Worm (Caenorhabditis elegans) whole organism, early embryonic: ENCODE data around the gene nas-11.
A peak's percentile ranks its signal among the peaks of the same experiment; 100 is the strongest.

Source experiments
- B0310.2 ChIP-seq: sonication (generic microtip); optimal IDR thresholded peaks from 2 replicates; lab custom pipeline; 2016; ENCODE audit warnings: mild to moderate bottlenecking, missing genetic modification characterization, missing compliant biosample characterization
- F13C5.2 ChIP-seq: sonication (generic microtip); optimal IDR thresholded peaks from 2 replicates; lab custom pipeline; 2017; ENCODE audit warnings: mild to moderate bottlenecking, missing genetic modification characterization, inconsistent platforms, missing compliant biosample characterization
- aly-1 ChIP-seq: sonication (generic microtip); optimal IDR thresholded peaks from 2 replicates; lab custom pipeline; 2016; ENCODE audit warnings: missing genetic modification characterization, missing compliant biosample characterization
- ama-1 ChIP-seq: fragments of 150-350 bp; optimal IDR thresholded peaks from 2 replicates; lab custom pipeline; 2014
- ceh-13 ChIP-seq: fragments of 200-800 bp; sonication (Bioruptor generic); optimal IDR thresholded peaks from 2 replicates; lab custom pipeline; 2018; ENCODE audit warnings: mild to moderate bottlenecking, missing genetic modification characterization, missing compliant biosample characterization
- ceh-36 ChIP-seq: sonication (generic microtip); optimal IDR thresholded peaks from 2 replicates; lab custom pipeline; 2016; ENCODE audit warnings: missing genetic modification characterization, inconsistent platforms, missing compliant biosample characterization
- ets-7 ChIP-seq: sonication (generic microtip); optimal IDR thresholded peaks from 2 replicates; lab custom pipeline; 2016; ENCODE audit warnings: missing genotype, missing genetic modification characterization, missing compliant biosample characterization
- flt-1 ChIP-seq: fragments of 200-800 bp; sonication (Bioruptor generic); IDR thresholded peaks from 2 replicates; pipeline ENCODE4 v1.3.6; 2022; ENCODE audit warnings: missing genetic modification characterization, missing compliant biosample characterization
- hmbx-1 ChIP-seq: sonication (generic microtip); optimal IDR thresholded peaks from 2 replicates; lab custom pipeline; 2016; ENCODE audit warnings: mild to moderate bottlenecking, missing genetic modification characterization, missing compliant biosample characterization
- hmg-4 ChIP-seq: fragments of 200-800 bp; sonication (Bioruptor generic); optimal IDR thresholded peaks from 2 replicates; lab custom pipeline; 2018; ENCODE audit warnings: mild to moderate bottlenecking, missing genetic modification characterization, missing compliant biosample characterization
- hnd-1 ChIP-seq: sonication (generic microtip); optimal IDR thresholded peaks from 2 replicates; lab custom pipeline; 2016; ENCODE audit warnings: missing genetic modification characterization, missing compliant biosample characterization
- pes-1 ChIP-seq: fragments of 200-800 bp; sonication (Bioruptor generic); IDR thresholded peaks from 2 replicates; pipeline ENCODE4 v1.3.6; 2022; ENCODE audit warnings: missing genetic modification reagents, missing genetic modification characterization, missing compliant biosample characterization
- scrt-1 ChIP-seq: fragments of 200-800 bp; sonication (Bioruptor generic); IDR thresholded peaks from 2 replicates; pipeline ENCODE4 v1.3.6; 2022; ENCODE audit warnings: missing genetic modification characterization, missing compliant biosample characterization
- sea-1 ChIP-seq: fragments of 200-800 bp; sonication (Bioruptor generic); conservative IDR thresholded peaks from 2 replicates; pipeline ENCODE4 v1.3.6; 2022; ENCODE audit warnings: missing genetic modification characterization, missing compliant biosample characterization
- tbx-11 ChIP-seq: fragments of 200-800 bp; sonication (Bioruptor generic); IDR thresholded peaks from 2 replicates; pipeline ENCODE4 v1.3.6; 2022; ENCODE audit warnings: missing genetic modification characterization, missing compliant biosample characterization
- tbx-37 ChIP-seq: fragments of 200-800 bp; sonication (Bioruptor generic); conservative IDR thresholded peaks from 2 replicates; pipeline ENCODE4 v1.3.6; 2022; ENCODE audit warnings: missing genetic modification reagents, missing genetic modification characterization, missing compliant biosample characterization
- tra-4 ChIP-seq: sonication (generic microtip); optimal IDR thresholded peaks from 2 replicates; lab custom pipeline; 2017; ENCODE audit warnings: missing genetic modification characterization, missing compliant biosample characterization

The nas-11 gene

ce11 chrX:6736358-6736991 is 23.1 kb downstream of the nas-11 start:
- TF ChIP-seq tbx-37 (no peak), ama-1 (lab: Kevin White, UChicago) (no peak), flt-1 (GFP tag; lab: Robert Waterston, UW) (no peak), hmg-4 (GFP tag; lab: Kevin White, UChicago) (no peak), hnd-1 (tag; lab: Kevin White, UChicago) (no peak)

DNA sequence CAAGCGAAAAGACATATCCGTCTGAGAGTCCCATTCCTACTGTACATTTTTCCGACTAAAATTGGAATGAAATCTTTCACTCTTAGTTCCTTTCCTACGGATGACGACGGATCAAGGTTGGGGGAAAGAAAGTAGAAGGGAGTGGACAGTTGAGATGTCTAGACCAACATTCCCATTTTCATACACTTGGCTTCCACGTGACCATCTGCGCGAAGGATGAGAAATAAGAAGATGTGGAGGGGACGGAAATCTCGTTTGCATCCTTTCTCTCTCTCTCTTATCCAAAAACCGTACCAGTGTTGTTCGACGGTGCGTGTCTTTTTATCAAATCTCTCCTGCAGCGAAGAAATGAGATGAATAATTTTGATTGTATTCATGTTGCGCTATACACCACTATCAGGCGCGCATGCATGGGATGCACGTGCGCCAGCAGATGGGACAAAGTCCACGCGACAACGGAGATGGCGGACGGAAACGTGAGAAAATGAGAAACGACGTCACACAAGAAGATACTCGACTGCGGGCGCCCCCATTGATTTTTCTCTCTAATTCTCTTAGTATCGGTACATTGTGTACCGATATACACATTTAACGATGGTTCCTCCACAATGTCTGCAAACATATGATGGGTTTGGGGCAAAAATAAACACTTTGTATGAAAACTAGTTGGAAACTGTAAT is 24.1 kb downstream of the nas-11 start:
- TF ChIP-seq scrt-1 (GFP tag; lab: Robert Waterston, UW), result no peak
- peak; percentile 21 for TF ChIP-seq F13C5.2 (tag; lab: Kevin White, UChicago)
- peak; percentile 22 for TF ChIP-seq hmg-4 (GFP tag; lab: Kevin White, UChicago)

- TF ChIP-seq flt-1 (GFP tag; lab: Robert Waterston, UW), result no peak
- TF ChIP-seq scrt-1 (GFP tag; lab: Robert Waterston, UW), result no peak
- no peak for TF ChIP-seq tbx-37
- TF ChIP-seq B0310.2 (tag; lab: Kevin White, UChicago), result no peak
- TF ChIP-seq ets-7, result no peak
- TF ChIP-seq sea-1 (GFP tag; lab: Robert Waterston, UW), result no peak
- TF ChIP-seq ceh-36 (tag; lab: Kevin White, UChicago), result no peak
Observed at ce11 chrX:6738535-6738934, 25.2 kb downstream of the nas-11 start.

ce11 chrX:6739034-6740008 is 25.9 kb downstream of the nas-11 start:
- TF ChIP-seq hmbx-1 (no peak), pes-1 (GFP tag; lab: Robert Waterston, UW) (no peak), ceh-36 (tag; lab: Kevin White, UChicago) (no peak), ets-7 (no peak), F13C5.2 (tag; lab: Kevin White, UChicago) (no peak), B0310.2 (tag; lab: Kevin White, UChicago) (no peak), flt-1 (GFP tag; lab: Robert Waterston, UW) (no peak), tra-4 (tag; lab: Kevin White, UChicago) (no peak), hmg-4 (GFP tag; lab: Kevin White, UChicago) (no peak), sea-1 (GFP tag; lab: Robert Waterston, UW) (no peak)

ce11 chrX:6740282-6740982 is 27.1 kb downstream of the nas-11 start:
- TF ChIP-seq pes-1 (GFP tag; lab: Robert Waterston, UW), result no peak
- peak; percentile 33 for TF ChIP-seq hmg-4 (GFP tag; lab: Kevin White, UChicago)

ce11 chrX:6740983-6741365 is 27.6 kb downstream of the nas-11 start:
- TF ChIP-seq scrt-1 (GFP tag; lab: Robert Waterston, UW), result no peak
- TF ChIP-seq tbx-11, result no peak
- no peak for TF ChIP-seq B0310.2 (tag; lab: Kevin White, UChicago)
- TF ChIP-seq ets-7, result no peak
- no peak for TF ChIP-seq hmg-4 (GFP tag; lab: Kevin White, UChicago)
- TF ChIP-seq ceh-13, result no peak
- TF ChIP-seq aly-1 (tag; lab: Kevin White, UChicago), result no peak
- TF ChIP-seq flt-1 (GFP tag; lab: Robert Waterston, UW), result no peak
- no peak for TF ChIP-seq ama-1 (lab: Kevin White, UChicago)
- no peak for TF ChIP-seq F13C5.2 (tag; lab: Kevin White, UChicago)
- TF ChIP-seq tra-4 (tag; lab: Kevin White, UChicago), result no peak
- TF ChIP-seq sea-1 (GFP tag; lab: Robert Waterston, UW), result no peak
- TF ChIP-seq pes-1 (GFP tag; lab: Robert Waterston, UW), result no peak
- no peak for TF ChIP-seq hnd-1 (tag; lab: Kevin White, UChicago)
- TF ChIP-seq hmbx-1, result no peak
- no peak for TF ChIP-seq ceh-36 (tag; lab: Kevin White, UChicago)
- no peak for TF ChIP-seq tbx-37

DNA sequence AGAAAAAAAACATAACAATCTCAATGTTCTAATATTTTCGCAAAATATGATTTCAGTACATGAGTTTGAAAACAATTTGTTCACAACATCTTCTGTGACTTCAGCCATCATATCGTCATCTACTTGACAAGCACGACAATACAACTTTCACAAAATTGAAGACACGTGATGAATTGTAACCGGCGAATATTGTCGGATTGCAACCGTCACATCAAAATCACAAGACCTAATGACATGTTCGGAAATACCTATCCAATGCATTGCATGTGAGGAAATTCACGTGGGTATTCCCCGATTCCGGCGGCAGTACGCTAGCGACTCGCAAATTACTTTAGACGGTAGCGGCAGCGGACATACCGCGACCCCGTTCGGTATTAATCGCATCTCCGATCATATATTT is 28.2 kb downstream of the nas-11 start:
- TF ChIP-seq tbx-11 (no peak), hnd-1 (tag; lab: Kevin White, UChicago) (no peak), ceh-13 (no peak), ets-7 (no peak), scrt-1 (GFP tag; lab: Robert Waterston, UW) (no peak), hmg-4 (GFP tag; lab: Kevin White, UChicago) (no peak), tbx-37 (no peak), sea-1 (GFP tag; lab: Robert Waterston, UW) (no peak)
